Fruit fly (Drosophila melanogaster) whole organism, embryonic: ENCODE measurements around the gene puf.

Experiments used
- Ada2b ChIP-seq: fragments of 200-800 bp; sonication (Bioruptor generic); IDR thresholded peaks from 2 replicates; pipeline ENCODE4 v1.3.6; 2022; ENCODE audit warnings: missing biosample characterization, missing genetic modification characterization
- Antp ChIP-seq: fragments of 200-800 bp; sonication (Bioruptor generic); optimal IDR thresholded peaks from 3 replicates; lab custom pipeline; 2016; ENCODE audit warnings: missing biosample characterization, missing genetic modification characterization
- CG10431 ChIP-seq: fragments of 200-800 bp; sonication (Bioruptor generic); optimal IDR thresholded peaks from 3 replicates; lab custom pipeline; 2018; ENCODE audit warnings: missing biosample characterization, mild to moderate bottlenecking, missing genetic modification characterization
- CG10462 ChIP-seq: fragments of 200-800 bp; sonication (Bioruptor generic); optimal IDR thresholded peaks from 2 replicates; lab custom pipeline; 2016; ENCODE audit warnings: missing biosample characterization, missing genetic modification characterization
- CG10565 ChIP-seq: fragments of 200-800 bp; sonication (Bioruptor generic); optimal IDR thresholded peaks from 3 replicates; lab custom pipeline; 2016; ENCODE audit warnings: missing biosample characterization, mild to moderate bottlenecking, missing genetic modification characterization
- CG11723 ChIP-seq: fragments of 200-800 bp; sonication (Bioruptor generic); optimal IDR thresholded peaks from 2 replicates; lab custom pipeline; 2017; ENCODE audit warnings: missing biosample characterization, mild to moderate bottlenecking, missing genetic modification characterization
- CG12071 ChIP-seq: fragments of 200-800 bp; sonication (Bioruptor generic); optimal IDR thresholded peaks from 3 replicates; lab custom pipeline; 2018; ENCODE audit warnings: missing biosample characterization, mild to moderate bottlenecking, missing genetic modification characterization
- CG13424 ChIP-seq: fragments of 200-800 bp; sonication (Bioruptor generic); optimal IDR thresholded peaks from 2 replicates; lab custom pipeline; 2019; ENCODE audit warnings: missing biosample characterization, mild to moderate bottlenecking, missing genetic modification characterization, moderate library complexity
- CG17568 ChIP-seq: fragments of 200-800 bp; sonication (Bioruptor generic); optimal IDR thresholded peaks from 2 replicates; lab custom pipeline; 2018; ENCODE audit warnings: missing biosample characterization, mild to moderate bottlenecking, missing genetic modification characterization, moderate library complexity
- CG4424 ChIP-seq: fragments of 200-800 bp; sonication (Bioruptor generic); optimal IDR thresholded peaks from 3 replicates; lab custom pipeline; 2016; ENCODE audit warnings: missing biosample characterization, missing genetic modification characterization
- CG4730 ChIP-seq: fragments of 200-800 bp; sonication (Bioruptor generic); IDR thresholded peaks from 2 replicates; pipeline ENCODE4 v1.3.6; 2022; ENCODE audit warnings: missing biosample characterization, missing genetic modification characterization
- CG4820 ChIP-seq: fragments of 200-800 bp; sonication (Bioruptor generic); optimal IDR thresholded peaks from 3 replicates; lab custom pipeline; 2016; ENCODE audit warnings: missing biosample characterization, missing genetic modification characterization
- CG7556 ChIP-seq: fragments of 200-800 bp; sonication (Bioruptor generic); optimal IDR thresholded peaks from 2 replicates; lab custom pipeline; 2017; ENCODE audit warnings: missing biosample characterization, mild to moderate bottlenecking, missing genetic modification characterization
- CG8290 ChIP-seq, 3 experiments: fragments of 200-800 bp; sonication (Bioruptor generic); optimal IDR thresholded peaks; 2 replicates each; lab custom pipeline; 2016 to 2019; ENCODE audit warnings: missing biosample characterization in 3 of 3, missing genetic modification characterization in 3 of 3, mild to moderate bottlenecking in 2 of 3, moderate library complexity in 1 of 3
- CHES-1-like ChIP-seq: fragments of 200-800 bp; sonication (Bioruptor generic); optimal IDR thresholded peaks from 2 replicates; lab custom pipeline; 2016; ENCODE audit warnings: missing biosample characterization, missing genetic modification characterization
- D19B ChIP-seq: fragments of 200-800 bp; sonication (Bioruptor generic); optimal IDR thresholded peaks from 2 replicates; lab custom pipeline; 2017; ENCODE audit warnings: missing biosample characterization, mild to moderate bottlenecking, missing genetic modification characterization
- Dip3 ChIP-seq: fragments of 200-800 bp; sonication (Bioruptor generic); optimal IDR thresholded peaks from 3 replicates; lab custom pipeline; 2016; ENCODE audit warnings: missing biosample characterization, missing genetic modification characterization
- E2f1 ChIP-seq: fragments of 200-800 bp; sonication (Bioruptor generic); IDR thresholded peaks from 2 replicates; pipeline ENCODE4 v1.3.6; 2022; ENCODE audit warnings: missing biosample characterization, missing genetic modification characterization
- GATAe ChIP-seq: fragments of 200-800 bp; sonication (Bioruptor generic); conservative IDR thresholded peaks from 2 replicates; pipeline ENCODE4 v1.3.6; 2022; ENCODE audit warnings: missing biosample characterization, missing genetic modification characterization
- Hand ChIP-seq: fragments of 200-800 bp; sonication (Bioruptor generic); optimal IDR thresholded peaks from 2 replicates; lab custom pipeline; 2017; ENCODE audit warnings: mild to moderate bottlenecking, missing biosample characterization, missing genetic modification reagents, missing genetic modification characterization
- Hr78 ChIP-seq, 2 experiments: fragments of 200-800 bp in 1 of 2; fragments of >200 bp in 1 of 2; sonication (Bioruptor generic) in 1 of 2; optimal IDR thresholded peaks; 2 replicates each; lab custom pipeline; 2017 to 2019; ENCODE audit warnings: missing biosample characterization in 2 of 2, missing genetic modification characterization in 2 of 2, mild to moderate bottlenecking in 1 of 2, moderate library complexity in 1 of 2
- Lpt ChIP-seq: fragments of >200 bp; optimal IDR thresholded peaks from 2 replicates; lab custom pipeline; 2018; ENCODE audit warnings: missing biosample characterization, missing genetic modification characterization
- MBD-R2 ChIP-seq: fragments of 200-800 bp; sonication (Bioruptor generic); IDR thresholded peaks from 2 replicates; pipeline ENCODE4 v1.3.6; 2022; ENCODE audit warnings: missing biosample characterization, missing genetic modification characterization
- Mad ChIP-seq: fragments of 200-800 bp; sonication (Bioruptor generic); optimal IDR thresholded peaks from 2 replicates; lab custom pipeline; 2016; ENCODE audit warnings: missing biosample characterization, missing genetic modification characterization
- NFAT ChIP-seq: fragments of 200-800 bp; sonication (Bioruptor generic); IDR thresholded peaks from 2 replicates; pipeline ENCODE4 v1.3.6; 2022; ENCODE audit warnings: missing biosample characterization, missing genetic modification characterization
- Rfx ChIP-seq: fragments of 200-800 bp; sonication (Bioruptor generic); IDR thresholded peaks from 2 replicates; pipeline ENCODE4 v1.3.6; 2022; ENCODE audit warnings: missing biosample characterization, missing genetic modification characterization
- Rx ChIP-seq: fragments of 200-800 bp; sonication (Bioruptor generic); IDR thresholded peaks from 2 replicates; pipeline ENCODE4 v1.3.6; 2022; ENCODE audit warnings: missing biosample characterization, missing genetic modification characterization
- Taf1 ChIP-seq: fragments of 200-800 bp; sonication (Bioruptor generic); IDR thresholded peaks from 2 replicates; pipeline ENCODE4 v1.3.6; 2022; ENCODE audit warnings: missing biosample characterization, missing genetic modification characterization
- Usf ChIP-seq: fragments of 200-800 bp; sonication (Bioruptor generic); optimal IDR thresholded peaks from 2 replicates; lab custom pipeline; 2017; ENCODE audit warnings: missing genotype, missing biosample characterization, missing genetic modification characterization
- ato ChIP-seq: fragments of 200-800 bp; sonication (Bioruptor generic); IDR thresholded peaks from 2 replicates; pipeline ENCODE4 v1.3.6; 2022; ENCODE audit warnings: missing biosample characterization, missing genetic modification characterization; ENCODE audit not compliant: partially characterized antibody
- caup ChIP-seq: fragments of 200-800 bp; sonication (Bioruptor generic); optimal IDR thresholded peaks from 3 replicates; lab custom pipeline; 2017; ENCODE audit warnings: missing biosample characterization, mild to moderate bottlenecking, missing genetic modification characterization, moderate library complexity; ENCODE audit not compliant: severe bottlenecking
- croc ChIP-seq: fragments of 200-800 bp; sonication (Bioruptor generic); conservative IDR thresholded peaks from 3 replicates; pipeline ENCODE4 v1.3.6; 2022; ENCODE audit warnings: missing biosample characterization, missing genetic modification characterization
- emc ChIP-seq: fragments of 200-800 bp; sonication (Bioruptor generic); optimal IDR thresholded peaks from 2 replicates; lab custom pipeline; 2016; ENCODE audit warnings: missing biosample characterization, missing genetic modification characterization
- gsb ChIP-seq: fragments of 200-800 bp; sonication (Bioruptor generic); IDR thresholded peaks from 2 replicates; pipeline ENCODE4 v1.3.6; 2022; ENCODE audit warnings: missing biosample characterization, missing genetic modification characterization
- hkb ChIP-seq, 2 experiments: fragments of 200-800 bp in 1 of 2; fragments of >200 bp in 1 of 2; sonication (Bioruptor generic) in 1 of 2; IDR thresholded peaks in 1 of 2; optimal IDR thresholded peaks in 1 of 2; 2 replicates each; pipeline versions ENCODE4 v1.3.6 to Lab custom; 2017 to 2022; ENCODE audit warnings: missing biosample characterization in 1 of 2, missing genetic modification characterization in 1 of 2
- ken ChIP-seq: fragments of 200-800 bp; sonication (Bioruptor generic); IDR thresholded peaks from 3 replicates; pipeline ENCODE4 v1.3.6; 2022; ENCODE audit warnings: missing biosample characterization, missing genetic modification characterization
- kni ChIP-seq: fragments of 200-800 bp; sonication (Bioruptor generic); optimal IDR thresholded peaks from 3 replicates; lab custom pipeline; 2017; ENCODE audit warnings: mild to moderate bottlenecking, missing biosample characterization, missing genetic modification reagents, missing genetic modification characterization
- lbe ChIP-seq: fragments of 200-800 bp; sonication (Bioruptor generic); optimal IDR thresholded peaks from 2 replicates; lab custom pipeline; 2016; ENCODE audit warnings: missing biosample characterization, mild to moderate bottlenecking, missing genetic modification characterization
- lilli ChIP-seq: fragments of 200-800 bp; sonication (Bioruptor generic); optimal IDR thresholded peaks from 3 replicates; lab custom pipeline; 2016; ENCODE audit warnings: missing biosample characterization, missing genetic modification characterization
- lov ChIP-seq, 2 experiments: fragments of 200-800 bp in 1 of 2; fragments of >200 bp in 1 of 2; sonication (Bioruptor generic) in 1 of 2; IDR thresholded peaks in 1 of 2; optimal IDR thresholded peaks in 1 of 2; 2 replicates in 1 of 2; 3 replicates in 1 of 2; pipeline versions ENCODE4 v1.3.6 to Lab custom; 2017 to 2022; ENCODE audit warnings: missing biosample characterization in 1 of 2, missing genetic modification characterization in 1 of 2
- maf-S ChIP-seq: fragments of 200-800 bp; sonication (Bioruptor generic); optimal IDR thresholded peaks from 2 replicates; lab custom pipeline; 2016; ENCODE audit warnings: missing biosample characterization, missing genetic modification characterization
- nerfin-2 ChIP-seq: fragments of 200-800 bp; sonication (Bioruptor generic); IDR thresholded peaks from 2 replicates; pipeline ENCODE4 v1.3.6; 2022; ENCODE audit warnings: missing biosample characterization, missing genetic modification characterization; ENCODE audit not compliant: partially characterized antibody
- org-1 ChIP-seq: fragments of 200-800 bp; sonication (Bioruptor generic); optimal IDR thresholded peaks from 2 replicates; lab custom pipeline; 2017; ENCODE audit warnings: missing biosample characterization, missing genetic modification characterization
- otp ChIP-seq: fragments of 200-800 bp; sonication (Bioruptor generic); IDR thresholded peaks from 3 replicates; pipeline ENCODE4, ENCODE4 v1.3.6; 2022; ENCODE audit warnings: missing biosample characterization, missing genetic modification characterization
- rib ChIP-seq: fragments of 200-800 bp; sonication (Bioruptor generic); IDR thresholded peaks from 2 replicates; pipeline ENCODE4 v1.3.6; 2022; ENCODE audit warnings: missing biosample characterization, missing genetic modification characterization
- slbo ChIP-seq: fragments of 200-800 bp; sonication (Bioruptor generic); IDR thresholded peaks from 2 replicates; pipeline ENCODE4 v1.3.6; 2022; ENCODE audit warnings: missing biosample characterization, missing genetic modification characterization
- slp2 ChIP-seq: fragments of 200-800 bp; sonication (Bioruptor generic); optimal IDR thresholded peaks from 2 replicates; lab custom pipeline; 2016; ENCODE audit warnings: missing biosample characterization, missing genetic modification characterization
- sob ChIP-seq: fragments of 200-800 bp; sonication (Bioruptor generic); IDR thresholded peaks from 2 replicates; pipeline ENCODE4 v1.3.6; 2022; ENCODE audit warnings: missing biosample characterization, missing genetic modification characterization
- tap ChIP-seq: fragments of 200-800 bp; optimal IDR thresholded peaks from 3 replicates; lab custom pipeline; 2019; ENCODE audit warnings: missing biosample characterization, mild to moderate bottlenecking, missing genetic modification characterization, moderate library complexity
- wor ChIP-seq: fragments of 200-800 bp; sonication (Bioruptor generic); IDR thresholded peaks from 2 replicates; pipeline ENCODE4 v1.3.6; 2022; ENCODE audit warnings: missing biosample characterization, missing genetic modification characterization

The puf gene

DNA sequence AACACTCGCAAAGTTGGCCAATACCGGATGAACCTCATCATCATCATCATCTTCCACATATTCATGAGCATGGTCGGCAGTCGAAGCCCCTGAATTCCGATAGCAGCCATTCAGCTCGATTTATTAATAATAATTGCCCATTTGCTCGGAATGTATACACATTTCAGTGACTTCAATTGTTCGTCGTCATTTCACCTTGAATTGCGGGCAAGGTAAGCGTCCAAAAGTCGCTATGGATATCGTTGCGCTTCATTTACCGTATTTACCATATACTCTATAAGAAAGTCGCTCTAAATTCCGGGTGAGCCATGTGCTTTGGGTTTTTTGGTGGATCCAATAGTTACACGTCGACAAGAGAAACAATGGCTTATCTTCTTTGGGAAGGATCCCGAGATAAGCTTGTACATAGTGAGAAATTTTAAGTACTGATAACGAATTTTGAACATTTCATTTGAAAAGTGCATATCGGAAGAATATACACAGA, 23.8 kb downstream of the puf start (continued):
- TF ChIP-seq E2f1 (GFP tag; lab: Robert Waterston, UW) (peak; percentile 34; the same call in 1 of the 2 replicates), CG12071 (GFP tag; lab: Kevin White, UChicago) (no peak), tap (no peak), slp2 (GFP tag; lab: Kevin White, UChicago) (no peak), CHES-1-like (GFP tag; lab: Kevin White, UChicago) (peak; percentile 9), hkb (optimal IDR thresholded peaks at IDR 0.05; lab: Kevin White, UChicago) (no peak), hkb (GFP tag; IDR thresholded peaks at IDR 0.05; lab: Robert Waterston, UW) (peak; percentile 33; the same call in 1 of the 2 replicates), Usf (GFP tag; lab: Kevin White, UChicago) (no peak), lov (optimal IDR thresholded peaks at IDR 0.05; lab: Kevin White, UChicago) (no peak), lov (GFP tag; IDR thresholded peaks at IDR 0.05; lab: Robert Waterston, UW) (no peak), lbe (GFP tag; lab: Kevin White, UChicago) (no peak), croc (GFP tag; lab: Robert Waterston, UW) (no peak), MBD-R2 (no peak), ato (no peak), CG10462 (GFP tag; lab: Kevin White, UChicago) (no peak), slbo (peak; percentile 53), CG4730 (GFP tag; lab: Robert Waterston, UW) (peak; percentile 29; the same call in 1 of the 2 replicates), D19B (GFP tag; lab: Kevin White, UChicago) (peak; percentile 10), CG7556 (GFP tag; lab: Kevin White, UChicago) (peak; percentile 2), Dip3 (GFP tag; lab: Kevin White, UChicago) (peak; percentile 4), CG10431 (GFP tag; lab: Kevin White, UChicago) (no peak), Taf1 (GFP tag; lab: Robert Waterston, UW) (no peak), sob (GFP tag; lab: Robert Waterston, UW) (0 out of 2 replicates have a peak, but pooled peaks have one; percentile 8), kni (GFP tag; lab: Kevin White, UChicago) (no peak), emc (no peak), rib (no peak), CG13424 (peak; percentile 54), Lpt (GFP tag; lab: Kevin White, UChicago) (no peak), gsb (GFP tag; lab: Robert Waterston, UW) (0 out of 2 replicates have a peak, but pooled peaks have one; percentile 49), Mad (GFP tag; lab: Kevin White, UChicago) (no peak), caup (GFP tag; lab: Kevin White, UChicago) (peak; percentile 0), otp (GFP tag; lab: Robert Waterston, UW) (no peak), CG4820 (GFP tag; lab: Kevin White, UChicago) (no peak), CG17568 (GFP tag; lab: Kevin White, UChicago) (no peak), lilli (GFP tag; lab: Kevin White, UChicago) (peak; percentile 18), wor (GFP tag; lab: Robert Waterston, UW) (no peak), CG8290 (GFP tag; optimal IDR thresholded peaks at IDR 0.05; lab: Kevin White, UChicago) (no peak), CG8290 (tag; optimal IDR thresholded peaks at IDR 0.05; lab: Kevin White, UChicago) (peak in 1 of 2 experiments; percentile 14), Antp (GFP tag; lab: Kevin White, UChicago) (no peak), CG10565 (GFP tag; lab: Kevin White, UChicago) (no peak), Rfx (GFP tag; lab: Robert Waterston, UW) (peak; percentile 17; the same call in 1 of the 2 replicates), Hand (GFP tag; lab: Kevin White, UChicago) (no peak), maf-S (GFP tag; lab: Kevin White, UChicago) (peak; percentile 53), org-1 (GFP tag; lab: Kevin White, UChicago) (no peak), nerfin-2 (GFP tag; lab: Robert Waterston, UW) (no peak), NFAT (no peak), CG11723 (GFP tag; lab: Kevin White, UChicago) (peak; percentile 27), CG4424 (GFP tag; lab: Kevin White, UChicago) (peak; percentile 37), ken (GFP tag; lab: Robert Waterston, UW) (no peak), Hr78 (GFP tag; optimal IDR thresholded peaks at IDR 0.05; lab: Kevin White, UChicago) (no peak), Ada2b (peak; percentile 38; the same call in 1 of the 2 replicates), GATAe (GFP tag; lab: Robert Waterston, UW) (no peak), Rx (no peak)
